Fruit fly (Drosophila melanogaster) whole organism, embryonic: ENCODE results near the gene GNBP3.
A peak's percentile ranks its signal among the peaks of the same experiment; 100 is the strongest.

Source experiments
- Antp ChIP-seq: fragments of 200-800 bp; sonication (Bioruptor generic); optimal IDR thresholded peaks from 3 replicates; lab custom pipeline; 2016; ENCODE audit warnings: missing biosample characterization, missing genetic modification characterization
- Atf-2 ChIP-seq: fragments of 200-800 bp; sonication (Bioruptor generic); optimal IDR thresholded peaks from 2 replicates; lab custom pipeline; 2016; ENCODE audit warnings: missing biosample characterization, missing genetic modification characterization
- CG10654 ChIP-seq: fragments of 200-800 bp; sonication (Bioruptor generic); optimal IDR thresholded peaks from 2 replicates; lab custom pipeline; 2016; ENCODE audit warnings: missing biosample characterization, missing genetic modification characterization
- CG12219 ChIP-seq: fragments of 200-800 bp; sonication (Bioruptor generic); optimal IDR thresholded peaks from 3 replicates; lab custom pipeline; 2018; ENCODE audit warnings: missing biosample characterization, mild to moderate bottlenecking, missing genetic modification characterization
- CG12659 ChIP-seq: fragments of 200-800 bp; sonication (Bioruptor generic); optimal IDR thresholded peaks from 3 replicates; lab custom pipeline; 2017; ENCODE audit warnings: mild to moderate bottlenecking, missing biosample characterization, missing genetic modification reagents, missing genetic modification characterization
- CG14965 ChIP-seq: fragments of 200-800 bp; sonication (Bioruptor generic); optimal IDR thresholded peaks from 2 replicates; lab custom pipeline; 2016; ENCODE audit warnings: missing biosample characterization, missing genetic modification characterization, borderline replicate concordance
- CG15073 ChIP-seq: fragments of 200-800 bp; sonication (Bioruptor generic); optimal IDR thresholded peaks from 2 replicates; lab custom pipeline; 2016; ENCODE audit warnings: missing biosample characterization, missing genetic modification characterization
- CG17612 ChIP-seq: fragments of 200-800 bp; sonication (Bioruptor generic); IDR thresholded peaks from 2 replicates; pipeline ENCODE4 v1.3.6; 2022; ENCODE audit warnings: missing biosample characterization, missing genetic modification characterization
- CG18011 ChIP-seq: fragments of 200-800 bp; sonication (Bioruptor generic); optimal IDR thresholded peaks from 2 replicates; lab custom pipeline; 2017; ENCODE audit warnings: missing biosample characterization, missing genetic modification characterization, mild to moderate bottlenecking, moderate library complexity, missing genotype
- CG18619 ChIP-seq: fragments of 200-800 bp; sonication (Bioruptor generic); optimal IDR thresholded peaks from 3 replicates; lab custom pipeline; 2017; ENCODE audit warnings: missing biosample characterization, mild to moderate bottlenecking, missing genetic modification characterization
- CG2202 ChIP-seq: fragments of 200-800 bp; sonication (Bioruptor generic); optimal IDR thresholded peaks from 2 replicates; lab custom pipeline; 2018; ENCODE audit warnings: missing biosample characterization, mild to moderate bottlenecking, missing genetic modification characterization
- CG30020 ChIP-seq: fragments of 200-800 bp; optimal IDR thresholded peaks from 2 replicates; lab custom pipeline; 2019; ENCODE audit warnings: missing biosample characterization, mild to moderate bottlenecking, missing genetic modification characterization, moderate library complexity
- CG3065 ChIP-seq: fragments of 200-800 bp; sonication (Bioruptor generic); optimal IDR thresholded peaks from 2 replicates; lab custom pipeline; 2016; ENCODE audit warnings: missing biosample characterization, missing genetic modification characterization
- CG32532 ChIP-seq: fragments of 200-800 bp; sonication (Bioruptor generic); IDR thresholded peaks from 2 replicates; pipeline ENCODE4 v1.3.6; 2022; ENCODE audit warnings: missing biosample characterization, missing genetic modification characterization
- CG32772 ChIP-seq: fragments of 200-800 bp; sonication (Bioruptor generic); IDR thresholded peaks from 2 replicates; pipeline ENCODE4 v1.3.6; 2022; ENCODE audit warnings: missing biosample characterization, missing genetic modification characterization
- CG3407 ChIP-seq: fragments of 200-800 bp; sonication (Bioruptor generic); optimal IDR thresholded peaks from 2 replicates; lab custom pipeline; 2018; ENCODE audit warnings: missing biosample characterization, mild to moderate bottlenecking, missing genetic modification characterization
- CG5953 ChIP-seq: fragments of 200-800 bp; sonication (Bioruptor generic); IDR thresholded peaks from 2 replicates; pipeline ENCODE4 v1.3.6; 2022; ENCODE audit warnings: missing biosample characterization, missing genetic modification characterization
- CG6683 ChIP-seq: fragments of 200-800 bp; sonication (Bioruptor generic); optimal IDR thresholded peaks from 2 replicates; lab custom pipeline; 2017; ENCODE audit warnings: missing biosample characterization, mild to moderate bottlenecking, missing genetic modification characterization, missing genetic modification reagents
- CG7556 ChIP-seq: fragments of 200-800 bp; sonication (Bioruptor generic); optimal IDR thresholded peaks from 2 replicates; lab custom pipeline; 2017; ENCODE audit warnings: missing biosample characterization, mild to moderate bottlenecking, missing genetic modification characterization
- CG8924 ChIP-seq: fragments of 200-800 bp; optimal IDR thresholded peaks from 3 replicates; lab custom pipeline; 2019; ENCODE audit warnings: missing biosample characterization, mild to moderate bottlenecking, missing genetic modification characterization, moderate library complexity
- Dek ChIP-seq: fragments of 200-800 bp; sonication (Bioruptor generic); optimal IDR thresholded peaks from 3 replicates; lab custom pipeline; 2019; ENCODE audit warnings: missing biosample characterization, mild to moderate bottlenecking, missing genetic modification characterization, moderate library complexity
- E2f1 ChIP-seq: fragments of 200-800 bp; sonication (Bioruptor generic); IDR thresholded peaks from 2 replicates; pipeline ENCODE4 v1.3.6; 2022; ENCODE audit warnings: missing biosample characterization, missing genetic modification characterization
- ERR ChIP-seq: fragments of 200-800 bp; sonication (Bioruptor generic); optimal IDR thresholded peaks from 2 replicates; lab custom pipeline; 2016; ENCODE audit warnings: missing biosample characterization, missing genetic modification characterization
- Fer2 ChIP-seq: fragments of 200-800 bp; sonication (Bioruptor generic); optimal IDR thresholded peaks from 2 replicates; lab custom pipeline; 2018; ENCODE audit warnings: missing biosample characterization, mild to moderate bottlenecking, missing genetic modification characterization, moderate library complexity
- Gsc ChIP-seq: fragments of 200-800 bp; sonication (Bioruptor generic); IDR thresholded peaks from 2 replicates; pipeline ENCODE4 v1.3.6; 2022; ENCODE audit warnings: missing biosample characterization, missing genetic modification characterization
- HmgZ ChIP-seq: fragments of 200-800 bp; sonication (Bioruptor generic); optimal IDR thresholded peaks from 2 replicates; lab custom pipeline; 2018; ENCODE audit warnings: missing biosample characterization, mild to moderate bottlenecking, missing genetic modification characterization
- Hsf ChIP-seq: fragments of 200-800 bp; sonication (Bioruptor generic); optimal IDR thresholded peaks from 3 replicates; lab custom pipeline; 2016; ENCODE audit warnings: missing biosample characterization, missing genetic modification characterization
- Mad ChIP-seq: fragments of 200-800 bp; sonication (Bioruptor generic); optimal IDR thresholded peaks from 2 replicates; lab custom pipeline; 2016; ENCODE audit warnings: missing biosample characterization, missing genetic modification characterization
- Mes4 ChIP-seq: fragments of 200-800 bp; sonication (Bioruptor generic); optimal IDR thresholded peaks from 2 replicates; lab custom pipeline; 2016; ENCODE audit warnings: missing biosample characterization, missing genetic modification characterization
- Ptx1 ChIP-seq: fragments of 200-800 bp; sonication (Bioruptor generic); IDR thresholded peaks from 2 replicates; pipeline ENCODE4 v1.3.6; 2022; ENCODE audit warnings: missing biosample characterization, missing genetic modification characterization
- Stat92E ChIP-seq, 3 experiments: fragments of >200 bp in 2 of 3; fragments of 200-800 bp in 1 of 3; sonication (Bioruptor generic) in 1 of 3; optimal IDR thresholded peaks; 2 replicates each; lab custom pipeline; 2017 to 2019; ENCODE audit warnings: missing biosample characterization in 3 of 3, missing genetic modification characterization in 3 of 3, mild to moderate bottlenecking in 1 of 3, moderate library complexity in 1 of 3
- Xbp1 ChIP-seq: fragments of 200-800 bp; sonication (Bioruptor generic); optimal IDR thresholded peaks from 3 replicates; lab custom pipeline; 2016; ENCODE audit warnings: missing biosample characterization, mild to moderate bottlenecking, missing genetic modification characterization
- YL-1 ChIP-seq: fragments of 200-800 bp; sonication (Bioruptor generic); optimal IDR thresholded peaks from 3 replicates; lab custom pipeline; 2017; ENCODE audit warnings: missing biosample characterization, mild to moderate bottlenecking, missing genetic modification characterization
- al ChIP-seq: fragments of 200-800 bp; sonication (Bioruptor generic); IDR thresholded peaks from 2 replicates; pipeline ENCODE4 v1.3.6; 2022; ENCODE audit warnings: missing biosample characterization, missing genetic modification characterization
- cad ChIP-seq: fragments of >200 bp; optimal IDR thresholded peaks from 2 replicates; lab custom pipeline; 2017; ENCODE audit warnings: missing biosample characterization, missing genetic modification characterization
- crol ChIP-seq: fragments of 200-800 bp; sonication (Bioruptor generic); IDR thresholded peaks from 2 replicates; pipeline ENCODE4 v1.3.6; 2022; ENCODE audit warnings: missing biosample characterization, missing genetic modification characterization
- dm ChIP-seq: fragments of 200-800 bp; sonication (Bioruptor generic); optimal IDR thresholded peaks from 3 replicates; lab custom pipeline; 2016; ENCODE audit warnings: missing biosample characterization, missing genetic modification characterization
- dmrt11E ChIP-seq: fragments of 200-800 bp; sonication (Bioruptor generic); optimal IDR thresholded peaks from 3 replicates; lab custom pipeline; 2018; ENCODE audit warnings: missing biosample characterization, mild to moderate bottlenecking, missing genetic modification characterization, moderate library complexity
- en ChIP-seq: fragments of 200-800 bp; sonication (Bioruptor generic); optimal IDR thresholded peaks from 2 replicates; lab custom pipeline; 2016; ENCODE audit warnings: missing biosample characterization, missing genetic modification characterization
- fu2 ChIP-seq: fragments of 200-800 bp; sonication (Bioruptor generic); optimal IDR thresholded peaks from 2 replicates; lab custom pipeline; 2016; ENCODE audit warnings: missing biosample characterization, missing genetic modification characterization
- lola ChIP-seq, 3 experiments: fragments of >200 bp in 2 of 3; fragments of 200-800 bp in 1 of 3; sonication (Bioruptor generic) in 1 of 3; optimal IDR thresholded peaks; 2 replicates each; lab custom pipeline; 2017 to 2019; ENCODE audit warnings: missing biosample characterization in 3 of 3, missing genetic modification characterization in 3 of 3, mild to moderate bottlenecking in 1 of 3, moderate library complexity in 1 of 3
- lov ChIP-seq, 2 experiments: fragments of 200-800 bp in 1 of 2; fragments of >200 bp in 1 of 2; sonication (Bioruptor generic) in 1 of 2; IDR thresholded peaks in 1 of 2; optimal IDR thresholded peaks in 1 of 2; 2 replicates in 1 of 2; 3 replicates in 1 of 2; pipeline versions ENCODE4 v1.3.6 to Lab custom; 2017 to 2022; ENCODE audit warnings: missing biosample characterization in 1 of 2, missing genetic modification characterization in 1 of 2
- otp ChIP-seq: fragments of 200-800 bp; sonication (Bioruptor generic); IDR thresholded peaks from 3 replicates; pipeline ENCODE4, ENCODE4 v1.3.6; 2022; ENCODE audit warnings: missing biosample characterization, missing genetic modification characterization
- ranshi ChIP-seq: fragments of 200-800 bp; sonication (Bioruptor generic); IDR thresholded peaks from 2 replicates; pipeline ENCODE4 v1.3.6; 2022; ENCODE audit warnings: missing biosample characterization, missing genetic modification characterization
- row ChIP-seq: fragments of 200-800 bp; sonication (Bioruptor generic); IDR thresholded peaks from 3 replicates; pipeline ENCODE4 v1.3.6; 2022; ENCODE audit warnings: missing biosample characterization, missing genetic modification characterization
- slp2 ChIP-seq: fragments of 200-800 bp; sonication (Bioruptor generic); optimal IDR thresholded peaks from 2 replicates; lab custom pipeline; 2016; ENCODE audit warnings: missing biosample characterization, missing genetic modification characterization
- tin ChIP-seq: fragments of 200-800 bp; sonication (Bioruptor generic); optimal IDR thresholded peaks from 3 replicates; lab custom pipeline; 2016; ENCODE audit warnings: missing biosample characterization, missing genetic modification characterization
- twi ChIP-seq: fragments of 200-800 bp; optimal IDR thresholded peaks from 2 replicates; lab custom pipeline; 2019; ENCODE audit warnings: missing biosample characterization, mild to moderate bottlenecking, missing genetic modification characterization, moderate library complexity
- tx ChIP-seq: fragments of 200-800 bp; sonication (Bioruptor generic); optimal IDR thresholded peaks from 2 replicates; lab custom pipeline; 2016; ENCODE audit warnings: missing biosample characterization, missing genetic modification characterization
- vvl ChIP-seq: fragments of 200-800 bp; sonication (Bioruptor generic); IDR thresholded peaks from 2 replicates; pipeline ENCODE4 v1.3.6; 2022; ENCODE audit warnings: missing biosample characterization, missing genetic modification characterization

GNBP3 gene

dm6 chr3L:8950955-8951354, 3.9 kb upstream of the GNBP3 start (continued):
- TF ChIP-seq otp (GFP tag; lab: Robert Waterston, UW), result no peak
- no peak for TF ChIP-seq CG18011 (GFP tag; lab: Kevin White, UChicago)
- TF ChIP-seq Stat92E (GFP tag; optimal IDR thresholded peaks at IDR 0.05; lab: Kevin White, UChicago), result no peak
- no peak for TF ChIP-seq CG5953
- peak; percentile 58; the same call in 1 of the 2 replicates for TF ChIP-seq E2f1 (GFP tag; lab: Robert Waterston, UW)
- TF ChIP-seq Fer2, result no peak
- no peak for TF ChIP-seq CG2202 (tag; lab: Kevin White, UChicago)
- TF ChIP-seq Gsc (GFP tag; lab: Robert Waterston, UW), result no peak
- no peak for TF ChIP-seq Mad (GFP tag; lab: Kevin White, UChicago)
- peak; percentile 53; the same call in 1 of the 2 replicates for TF ChIP-seq Ptx1 (GFP tag; lab: Robert Waterston, UW)
- TF ChIP-seq Hsf (GFP tag; lab: Kevin White, UChicago), result no peak
- 0 out of 2 replicates have a peak, but pooled peaks have one; percentile 26 for TF ChIP-seq CG32772 (GFP tag; lab: Robert Waterston, UW)
- TF ChIP-seq CG10654 (GFP tag; lab: Kevin White, UChicago), result no peak
- no peak for TF ChIP-seq ERR
- no peak for TF ChIP-seq HmgZ (tag; lab: Kevin White, UChicago)
- peak; percentile 31 for TF ChIP-seq Xbp1 (GFP tag; lab: Kevin White, UChicago)
- TF ChIP-seq CG32532 (GFP tag; lab: Robert Waterston, UW), result no peak
- TF ChIP-seq CG17612, result no peak
- peak in 1 of 3 experiments; percentile 50 for TF ChIP-seq lola (GFP tag; optimal IDR thresholded peaks at IDR 0.05; lab: Kevin White, UChicago)
- TF ChIP-seq slp2 (GFP tag; lab: Kevin White, UChicago), result no peak
- peak; percentile 47 for TF ChIP-seq CG12659 (GFP tag; lab: Kevin White, UChicago)
- TF ChIP-seq al (GFP tag; lab: Robert Waterston, UW), result no peak
- TF ChIP-seq Dek (tag; lab: Kevin White, UChicago), result no peak
- no peak for TF ChIP-seq tx (GFP tag; lab: Kevin White, UChicago)
- TF ChIP-seq CG8924 (tag; lab: Kevin White, UChicago), result peak; percentile 73
- TF ChIP-seq CG6683 (GFP tag; lab: Kevin White, UChicago), result no peak
- no peak for TF ChIP-seq en (GFP tag; lab: Kevin White, UChicago)
- TF ChIP-seq crol, result no peak
- peak; percentile 20 for TF ChIP-seq dmrt11E (tag; lab: Kevin White, UChicago)
- TF ChIP-seq ranshi, result no peak
- TF ChIP-seq CG7556 (GFP tag; lab: Kevin White, UChicago), result peak; percentile 74
- TF ChIP-seq Antp, result no peak
- TF ChIP-seq CG14965 (GFP tag; lab: Kevin White, UChicago), result no peak
- no peak for TF ChIP-seq Atf-2 (GFP tag; lab: Kevin White, UChicago)
- TF ChIP-seq cad (GFP tag; lab: Kevin White, UChicago), result no peak
- TF ChIP-seq CG12219, result no peak
- no peak for TF ChIP-seq dm (GFP tag; lab: Kevin White, UChicago)
- TF ChIP-seq CG3407 (GFP tag; lab: Kevin White, UChicago), result no peak
- TF ChIP-seq CG18619, result peak; percentile 16
- TF ChIP-seq CG15073 (GFP tag; lab: Kevin White, UChicago), result no peak
- TF ChIP-seq CG3065 (GFP tag; lab: Kevin White, UChicago), result no peak
- peak; percentile 51; the same call in 2 of the 3 replicates for TF ChIP-seq row (GFP tag; lab: Robert Waterston, UW)
- peak; percentile 8 for TF ChIP-seq tin (GFP tag; lab: Kevin White, UChicago)
- peak; percentile 1 for TF ChIP-seq YL-1 (GFP tag; lab: Kevin White, UChicago)
- TF ChIP-seq twi (tag; lab: Kevin White, UChicago), result no peak
- no peak for TF ChIP-seq Mes4
- TF ChIP-seq vvl, result 0 out of 2 replicates have a peak, but pooled peaks have one; percentile 52
- peak; percentile 2 for TF ChIP-seq CG30020
- no peak for TF ChIP-seq fu2 (GFP tag; lab: Kevin White, UChicago)
- TF ChIP-seq lov (optimal IDR thresholded peaks at IDR 0.05; lab: Kevin White, UChicago), result no peak
- no peak for TF ChIP-seq lov (GFP tag; IDR thresholded peaks at IDR 0.05; lab: Robert Waterston, UW)
